Fruit fly (Drosophila melanogaster): ENCODE results near the gene Obp69a.

The Obp69a gene

dm6 chr3L:12408513-12409320 is 12.7 kb downstream of the Obp69a start (continued):
- TF ChIP-seq eg (GFP tag; IDR thresholded peaks at IDR 0.05) (peak; percentile 93), svp (GFP tag) (peak; percentile 94), CG11294 (GFP tag; IDR thresholded peaks at IDR 0.05) (peak; percentile 24; the same call in 1 of the 2 replicates), CG6808 (GFP tag; optimal IDR thresholded peaks at IDR 0.05) (peak; percentile 96), CG11762 (GFP tag; optimal IDR thresholded peaks at IDR 0.05; ENCODE audit: insufficient read depth) (peak; percentile 68), Sox15 (GFP tag; optimal IDR thresholded peaks at IDR 0.05) (no peak), CG6276 (GFP tag; optimal IDR thresholded peaks at IDR 0.05) (peak; percentile 94), lz (GFP tag; optimal IDR thresholded peaks at IDR 0.05) (peak; percentile 58), CG10631 (GFP tag; optimal IDR thresholded peaks at IDR 0.05) (peak; percentile 27), CG7368 (GFP tag; optimal IDR thresholded peaks at IDR 0.05) (peak; percentile 72), CG34406 (GFP tag; optimal IDR thresholded peaks at IDR 0.05) (no peak), achi (GFP tag; optimal IDR thresholded peaks at IDR 0.05) (peak; percentile 27), Ets96B (tag; optimal IDR thresholded peaks at IDR 0.05) (peak; percentile 44), spab (GFP tag; optimal IDR thresholded peaks at IDR 0.05) (peak; percentile 85), CG6792 (GFP tag; optimal IDR thresholded peaks at IDR 0.05) (peak; percentile 3), Sox102F (GFP tag; optimal IDR thresholded peaks at IDR 0.05) (peak; percentile 60), CG3919 (GFP tag; optimal IDR thresholded peaks at IDR 0.05) (peak; percentile 79), Ets21C (GFP tag; optimal IDR thresholded peaks at IDR 0.05) (peak; percentile 50), CG1621 (tag; optimal IDR thresholded peaks at IDR 0.05) (peak; percentile 90), cyc (GFP tag; optimal IDR thresholded peaks at IDR 0.05) (peak; percentile 16), CG8632 (GFP tag; optimal IDR thresholded peaks at IDR 0.05) (no peak)

- no peak for TF ChIP-seq topi (GFP tag; optimal IDR thresholded peaks at IDR 0.05)
- TF ChIP-seq vri (GFP tag; optimal IDR thresholded peaks at IDR 0.05), result peak; percentile 35
- no peak for TF ChIP-seq CG34406 (GFP tag; optimal IDR thresholded peaks at IDR 0.05)
- TF ChIP-seq Eip75B (GFP tag; optimal IDR thresholded peaks at IDR 0.05), result no peak
- peak; percentile 77 for TF ChIP-seq svp (GFP tag)
- peak; percentile 2 for TF ChIP-seq CG6276 (GFP tag; optimal IDR thresholded peaks at IDR 0.05)
- 0 out of 2 replicates have a peak, but pooled peaks have one; percentile 24 for TF ChIP-seq CG15336 (GFP tag; IDR thresholded peaks at IDR 0.05)
- peak; percentile 68 for TF ChIP-seq fkh (GFP tag; optimal IDR thresholded peaks at IDR 0.05)
- TF ChIP-seq OdsH (GFP tag; optimal IDR thresholded peaks at IDR 0.05), result no peak
- no peak for TF ChIP-seq Lpt (GFP tag; optimal IDR thresholded peaks at IDR 0.05)
Measured at dm6 chr3L:12409343-12410302, 13.7 kb downstream of the Obp69a start.

- peak; percentile 56 for TF ChIP-seq Ets21C (GFP tag; optimal IDR thresholded peaks at IDR 0.05)
- TF ChIP-seq CG11294 (GFP tag; IDR thresholded peaks at IDR 0.05), result no peak
- TF ChIP-seq CG8632 (GFP tag; optimal IDR thresholded peaks at IDR 0.05), result peak; percentile 56
- peak; percentile 71 for TF ChIP-seq CG34406 (GFP tag; optimal IDR thresholded peaks at IDR 0.05)
- TF ChIP-seq Sox15 (GFP tag; optimal IDR thresholded peaks at IDR 0.05), result peak; percentile 53
- TF ChIP-seq CG11902 (GFP tag; optimal IDR thresholded peaks at IDR 0.05), result peak; percentile 48
- TF ChIP-seq CG6808 (GFP tag; optimal IDR thresholded peaks at IDR 0.05), result peak; percentile 35
- TF ChIP-seq dsx (GFP tag; optimal IDR thresholded peaks at IDR 0.05; ENCODE audit: poor library complexity, severe bottlenecking), result no peak
- peak; percentile 44 for TF ChIP-seq CG32006 (GFP tag; optimal IDR thresholded peaks at IDR 0.05)
- TF ChIP-seq acj6 (GFP tag; optimal IDR thresholded peaks at IDR 0.05), result peak; percentile 55
- peak; percentile 60 for TF ChIP-seq net (GFP tag; optimal IDR thresholded peaks at IDR 0.05)
- TF ChIP-seq Hr4 (GFP tag; optimal IDR thresholded peaks at IDR 0.05), result no peak
- no peak for TF ChIP-seq Eip93F (GFP tag; optimal IDR thresholded peaks at IDR 0.05)
- peak in 1 of 2 experiments; percentile 39 for TF ChIP-seq salr (GFP tag; optimal IDR thresholded peaks at IDR 0.05)
- peak; percentile 79 for TF ChIP-seq Met (GFP tag; optimal IDR thresholded peaks at IDR 0.05)
- TF ChIP-seq ss (GFP tag; optimal IDR thresholded peaks at IDR 0.05), result peak in 1 of 2 experiments; percentile 47
- TF ChIP-seq Blimp-1 (GFP tag; optimal IDR thresholded peaks at IDR 0.05), result peak; percentile 30
- TF ChIP-seq Gug (GFP tag; IDR thresholded peaks at IDR 0.05), result no peak
- TF ChIP-seq Eip78C (GFP tag), result peak; percentile 89
- TF ChIP-seq CG11762 (GFP tag; optimal IDR thresholded peaks at IDR 0.05; ENCODE audit: insufficient read depth), result peak; percentile 61
- peak; percentile 80 for TF ChIP-seq svp (GFP tag)
- peak; percentile 45 for TF ChIP-seq CG7368 (GFP tag; optimal IDR thresholded peaks at IDR 0.05)
- TF ChIP-seq Sox14 (GFP tag; optimal IDR thresholded peaks at IDR 0.05), result peak; percentile 70
Measured at dm6 chr3L:12410472-12411213, 14.7 kb downstream of the Obp69a start.
